Fruit fly (Drosophila melanogaster) whole organism: ENCODE measurements around the gene CG12948.
A peak's percentile ranks its signal among the peaks of the same experiment; 100 is the strongest.

Experiments used
- CG8478 ChIP-seq: fragments of >200 bp; optimal IDR thresholded peaks from 2 replicates; lab custom pipeline; 2018; ENCODE audit warnings: inconsistent platforms
- Dll ChIP-seq: fragments of >200 bp; optimal IDR thresholded peaks from 2 replicates; lab custom pipeline; 2017
- EcR ChIP-seq, 2 experiments: fragments of >200 bp; optimal IDR thresholded peaks; 2 replicates each; lab custom pipeline; 2017; ENCODE audit warnings: missing biosample characterization in 2 of 2, missing genetic modification characterization in 2 of 2, missing genetic modification reagents in 2 of 2
- pan ChIP-seq: fragments of >200 bp; optimal IDR thresholded peaks from 2 replicates; lab custom pipeline; 2017
- psq ChIP-seq: fragments of >200 bp; optimal IDR thresholded peaks from 2 replicates; lab custom pipeline; 2017
- usp ChIP-seq: fragments of >200 bp; optimal IDR thresholded peaks from 2 replicates; lab custom pipeline; 2017; ENCODE audit warnings: missing biosample characterization, missing genetic modification characterization, mixed read lengths

The CG12948 gene

DNA sequence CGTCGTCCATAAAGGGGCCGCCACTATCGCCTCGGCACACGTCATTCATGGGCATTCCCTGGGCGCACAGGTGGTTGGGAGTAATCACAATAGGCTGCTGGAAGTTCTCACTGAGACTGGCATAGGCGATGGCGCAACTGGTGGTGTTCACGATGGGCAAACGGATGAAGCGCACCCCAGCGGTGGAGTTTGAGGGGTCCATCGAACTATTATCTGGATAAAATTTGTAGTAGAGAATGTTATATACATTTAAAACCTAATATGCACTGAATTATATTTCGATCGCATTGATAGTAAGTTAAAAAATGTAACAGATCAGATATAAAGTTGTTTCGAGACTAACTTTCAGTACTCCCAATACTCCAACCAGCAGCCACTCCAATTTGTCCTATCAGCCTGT, 4.3 kb downstream of the CG12948 start, which contains the start of gene CG31415:
CG31415 (plus strand) TSS at position 301 of the 400 bp plus-strand sequence.
- TF ChIP-seq EcR (GFP tag; optimal IDR thresholded peaks at IDR 0.05; lab: Kevin White, UChicago): no peak
- TF ChIP-seq Dll (lab: Kevin White, UChicago): no peak
- TF ChIP-seq usp (GFP tag; lab: Kevin White, UChicago): no peak

dm6 chr3R:9740713-9741112, 6.8 kb downstream of the CG12948 start, which contains the start of gene Pnn:
TSS of gene Pnn (plus strand) at chr3R:9740899.
- TF ChIP-seq EcR (GFP tag; optimal IDR thresholded peaks at IDR 0.05; lab: Kevin White, UChicago) (no peak), usp (GFP tag; lab: Kevin White, UChicago) (no peak), pan (lab: Kevin White, UChicago) (no peak), psq (no peak), Dll (lab: Kevin White, UChicago) (no peak), CG8478 (lab: Kevin White, UChicago) (no peak)

- TF ChIP-seq Dll (lab: Kevin White, UChicago) (no peak), EcR (GFP tag; optimal IDR thresholded peaks at IDR 0.05; lab: Kevin White, UChicago) (no peak), usp (GFP tag; lab: Kevin White, UChicago) (no peak), psq (no peak), pan (lab: Kevin White, UChicago) (no peak), CG8478 (lab: Kevin White, UChicago) (no peak)
Measured at dm6 chr3R:9739793-9740192, 7.8 kb downstream of the CG12948 start, which contains the start of gene side-VII. TSS of gene side-VII (minus strand) at chr3R:9739979.

- TF ChIP-seq CG8478 (lab: Kevin White, UChicago) (no peak), usp (GFP tag; lab: Kevin White, UChicago) (no peak), pan (lab: Kevin White, UChicago) (no peak), psq (no peak), Dll (lab: Kevin White, UChicago) (no peak), EcR (GFP tag; optimal IDR thresholded peaks at IDR 0.05; lab: Kevin White, UChicago) (no peak)
Measured at dm6 chr3R:9735151-9735550, 12.4 kb downstream of the CG12948 start.

DNA sequence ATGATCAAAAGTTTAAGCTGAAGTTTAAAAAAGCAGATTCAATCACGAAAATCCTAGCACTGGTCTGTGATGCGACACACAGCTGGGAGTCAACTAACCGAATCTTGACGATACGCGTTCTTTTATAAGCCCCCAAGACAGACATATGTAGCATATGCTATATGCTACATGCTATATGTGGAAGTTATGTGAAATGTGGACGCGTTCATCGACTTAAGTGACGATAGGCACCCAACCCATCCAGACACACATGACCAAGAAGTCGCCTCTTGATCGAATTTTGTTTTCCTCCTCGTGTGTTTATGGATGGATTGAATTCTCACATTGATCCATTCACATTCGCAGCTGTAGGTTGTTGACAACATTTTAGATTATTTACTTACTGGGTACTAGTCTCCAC, 14.4 kb downstream of the CG12948 start, which contains the start of gene alphaTub85E:
alphaTub85E (minus strand) TSS at position 101 of the 400 bp plus-strand sequence.
- TF ChIP-seq usp (GFP tag; lab: Kevin White, UChicago) (no peak), CG8478 (lab: Kevin White, UChicago) (no peak), psq (no peak), EcR (GFP tag; optimal IDR thresholded peaks at IDR 0.05; lab: Kevin White, UChicago) (no peak), Dll (lab: Kevin White, UChicago) (no peak)

DNA sequence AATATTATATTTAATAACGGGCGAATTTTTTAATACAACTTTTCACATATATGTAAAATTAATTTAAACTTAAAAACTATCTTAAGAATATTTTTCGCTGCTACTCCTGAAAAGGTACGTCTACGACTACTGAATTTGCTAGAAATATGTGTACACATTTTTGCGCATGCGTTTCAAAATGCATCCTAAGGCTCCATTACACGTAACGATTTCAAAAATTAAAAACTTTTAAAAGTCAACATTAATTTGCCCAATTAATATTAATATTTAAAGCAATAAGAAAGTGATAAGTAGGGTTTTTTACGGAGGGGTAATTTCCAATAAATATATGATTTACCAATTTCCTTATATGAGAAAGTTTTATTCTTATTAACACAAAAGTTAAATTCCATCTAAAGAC, 16.8 kb downstream of the CG12948 start, which contains the start of gene FoxP:
FoxP (minus strand) TSS at position 89 of the 400 bp plus-strand sequence.
- no peak for TF ChIP-seq usp (GFP tag; lab: Kevin White, UChicago)
- TF ChIP-seq EcR (GFP tag; optimal IDR thresholded peaks at IDR 0.05; lab: Kevin White, UChicago): no peak
- TF ChIP-seq psq: no peak
- TF ChIP-seq CG8478 (lab: Kevin White, UChicago): no peak
- TF ChIP-seq Dll (lab: Kevin White, UChicago): no peak
- no peak for TF ChIP-seq pan (lab: Kevin White, UChicago)

- TF ChIP-seq psq (no peak), Dll (lab: Kevin White, UChicago) (no peak), CG8478 (lab: Kevin White, UChicago) (peak; percentile 21), EcR (GFP tag; optimal IDR thresholded peaks at IDR 0.05; lab: Kevin White, UChicago) (no peak), pan (lab: Kevin White, UChicago) (no peak), usp (GFP tag; lab: Kevin White, UChicago) (no peak)
Measured at dm6 chr3R:9725121-9725956, 22.2 kb downstream of the CG12948 start, which contains the start of gene hyd. TSS of gene hyd (minus strand) at chr3R:9725615.

DNA sequence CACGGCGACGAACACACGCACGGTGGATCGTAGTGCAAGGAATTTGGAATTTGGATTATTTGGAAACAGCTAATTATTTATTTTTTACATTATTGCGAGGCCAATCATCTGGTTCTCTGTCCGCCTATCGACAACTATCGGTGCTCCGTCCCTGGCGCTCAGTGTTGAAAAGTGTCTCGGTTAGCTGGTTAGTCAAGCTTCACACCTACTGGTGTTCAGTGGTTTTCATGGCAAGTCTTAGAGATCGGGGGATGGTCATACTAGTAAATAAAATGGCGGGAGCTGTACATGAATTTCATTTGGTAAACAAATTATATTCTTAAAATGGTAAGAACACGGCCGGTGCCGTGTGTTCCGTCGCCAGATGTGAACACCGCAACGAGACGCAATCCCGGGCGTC, 36.7 kb downstream of the CG12948 start, which contains the start of the genes trbd and dmt:
trbd (minus strand) TSS at position 152 of the 400 bp plus-strand sequence.
dmt (plus strand) TSS at position 257 of the 400 bp plus-strand sequence.
- TF ChIP-seq Dll (lab: Kevin White, UChicago): no peak
- no peak for TF ChIP-seq psq
- TF ChIP-seq usp (GFP tag; lab: Kevin White, UChicago): no peak
- no peak for TF ChIP-seq EcR (GFP tag; optimal IDR thresholded peaks at IDR 0.05; lab: Kevin White, UChicago)
- TF ChIP-seq CG8478 (lab: Kevin White, UChicago): no peak
- no peak for TF ChIP-seq pan (lab: Kevin White, UChicago)

DNA sequence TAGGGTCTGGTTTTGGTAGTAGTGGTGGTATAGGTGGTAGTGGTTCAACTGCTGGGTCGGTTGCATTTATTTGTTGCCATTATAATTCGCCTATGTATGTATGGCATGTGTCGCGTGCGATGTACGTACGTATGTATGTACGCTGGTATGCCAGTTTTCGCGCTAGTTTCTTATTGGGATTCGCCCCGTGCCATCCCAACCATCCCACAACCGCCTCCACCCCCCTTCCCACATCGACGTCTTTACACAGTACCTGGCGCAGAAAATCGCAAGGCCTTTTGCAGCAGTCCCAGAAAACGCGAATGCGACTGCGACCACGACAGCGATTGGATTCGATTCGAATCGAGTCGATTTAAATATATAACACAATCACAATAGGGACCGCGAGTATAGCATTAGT, 37.3 kb downstream of the CG12948 start:
- no peak for TF ChIP-seq pan (lab: Kevin White, UChicago)
- no peak for TF ChIP-seq EcR (GFP tag; optimal IDR thresholded peaks at IDR 0.05; lab: Kevin White, UChicago)
- no peak for TF ChIP-seq Dll (lab: Kevin White, UChicago)
- no peak for TF ChIP-seq CG8478 (lab: Kevin White, UChicago)
- TF ChIP-seq psq: no peak
- TF ChIP-seq usp (GFP tag; lab: Kevin White, UChicago): no peak

dm6 chr3R:9705008-9705628, 42.4 kb downstream of the CG12948 start, which contains the start of gene Unc-115a:
TSS of gene Unc-115a (minus strand) at chr3R:9705417.
- TF ChIP-seq Dll (lab: Kevin White, UChicago): no peak
- no peak for TF ChIP-seq usp (GFP tag; lab: Kevin White, UChicago)
- no peak for TF ChIP-seq EcR (GFP tag; optimal IDR thresholded peaks at IDR 0.05; lab: Kevin White, UChicago)
- no peak for TF ChIP-seq psq
- TF ChIP-seq pan (lab: Kevin White, UChicago): no peak
- no peak for TF ChIP-seq CG8478 (lab: Kevin White, UChicago)
